Worm (Caenorhabditis elegans): ENCODE results near the gene H43I07.4.

The H43I07.4 gene

DNA sequence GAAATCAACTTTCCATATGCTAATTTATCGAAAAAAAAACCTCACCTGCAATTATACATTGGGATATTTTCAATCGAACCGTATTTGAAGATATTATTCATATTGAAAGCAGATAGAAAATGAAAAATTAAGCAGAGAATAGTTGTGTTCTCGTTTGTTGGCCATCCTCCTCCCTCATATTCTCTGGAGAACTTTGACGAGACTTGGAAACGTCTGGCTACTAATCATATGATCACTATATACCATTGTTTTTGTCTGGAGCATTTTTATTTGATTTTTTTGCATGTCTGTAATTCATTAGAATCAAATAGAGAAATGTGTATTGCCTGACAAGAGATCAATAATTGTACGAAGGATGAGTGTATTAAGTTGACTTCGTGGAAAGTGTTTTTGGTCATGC lies 48.6 kb downstream of the H43I07.4 start, which contains the start of gene srt-35:
Gene srt-35 (minus strand): TSS at position 101 of the 400 bp plus-strand sequence.
- TF ChIP-seq sea-1 (GFP tag; conservative IDR thresholded peaks at IDR 0.05) (no peak), hmbx-1 (tag; optimal IDR thresholded peaks at IDR 0.05) (no peak), tbx-11 (GFP tag; IDR thresholded peaks at IDR 0.05) (no peak)

Data from whole organism, early embryonic.